Fruit fly (Drosophila melanogaster): ENCODE measurements around the gene CG42266.

- no peak for TF ChIP-seq Jra (GFP tag; optimal IDR thresholded peaks at IDR 0.05)
- TF ChIP-seq Abd-B (GFP tag; optimal IDR thresholded peaks at IDR 0.05): no peak
These were observed 12.7 kb upstream of the CG42266 start, which contains the start of the genes Hyls1, chif and CG4455 for dm6 chr2L:16352585-16353580.
